Worm (Caenorhabditis elegans): ENCODE results near the gene tbc-17.

- TF ChIP-seq lin-15B (tag; optimal IDR thresholded peaks at IDR 0.05) = no peak
- no peak for TF ChIP-seq egl-27 (tag; optimal IDR thresholded peaks at IDR 0.05)
- TF ChIP-seq fos-1 (tag; optimal IDR thresholded peaks at IDR 0.05) = no peak
- no peak for TF ChIP-seq ets-5 (GFP tag; IDR thresholded peaks at IDR 0.05)
These were observed 25.3 kb upstream of the tbc-17 start for ce11 chrII:12668874-12669273.
